Worm (Caenorhabditis elegans) whole organism, mixed stage, embryonic: ENCODE measurements around the gene rabr-3.

Experiments
- elt-3 ChIP-seq: fragments of 150-350 bp; optimal IDR thresholded peaks from 2 replicates; lab custom pipeline; 2014; ENCODE audit warnings: missing biosample characterization, missing genetic modification characterization
- lin-13 ChIP-seq: fragments of 150-350 bp; optimal IDR thresholded peaks from 2 replicates; lab custom pipeline; 2014; ENCODE audit warnings: missing biosample characterization, missing genetic modification characterization
- lin-32 ChIP-seq: fragments of 200-800 bp; sonication (Bioruptor generic); optimal IDR thresholded peaks from 2 replicates; lab custom pipeline; 2018; ENCODE audit warnings: mild to moderate bottlenecking, missing genetic modification characterization, missing compliant biosample characterization
- lsy-2 ChIP-seq: fragments of 150-350 bp; optimal IDR thresholded peaks from 2 replicates; lab custom pipeline; 2014; ENCODE audit warnings: missing biosample characterization, missing genetic modification characterization
- mep-1 ChIP-seq: fragments of 150-350 bp; optimal IDR thresholded peaks from 2 replicates; lab custom pipeline; 2017; ENCODE audit warnings: missing biosample characterization, missing genetic modification reagents, missing genetic modification characterization, inconsistent platforms
- nhr-12 ChIP-seq: fragments of 150-350 bp; optimal IDR thresholded peaks from 2 replicates; lab custom pipeline; 2014; ENCODE audit warnings: missing biosample characterization, missing genetic modification characterization
- nhr-28 ChIP-seq: fragments of 150-350 bp; optimal IDR thresholded peaks from 2 replicates; lab custom pipeline; 2014; ENCODE audit warnings: missing biosample characterization, missing genetic modification characterization
- sem-2 ChIP-seq: fragments of 200-800 bp; sonication (Bioruptor generic); optimal IDR thresholded peaks from 2 replicates; lab custom pipeline; 2018; ENCODE audit warnings: mild to moderate bottlenecking, missing genetic modification characterization, missing compliant biosample characterization
- snpc-4 ChIP-seq: fragments of 150-350 bp; optimal IDR thresholded peaks from 2 replicates; lab custom pipeline; 2014; ENCODE audit warnings: missing biosample characterization, missing genetic modification characterization
- unc-39 ChIP-seq: fragments of 150-350 bp; optimal IDR thresholded peaks from 2 replicates; lab custom pipeline; 2014; ENCODE audit warnings: missing biosample characterization, missing genetic modification characterization
- unc-62 ChIP-seq: fragments of 150-350 bp; optimal IDR thresholded peaks from 2 replicates; lab custom pipeline; 2014; ENCODE audit warnings: missing biosample characterization, missing genetic modification reagents, missing genetic modification characterization
- zip-8 ChIP-seq: fragments of 150-350 bp; optimal IDR thresholded peaks from 2 replicates; lab custom pipeline; 2014; ENCODE audit warnings: missing biosample characterization, missing genetic modification characterization
- ztf-11 ChIP-seq: fragments of 150-350 bp; optimal IDR thresholded peaks from 2 replicates; lab custom pipeline; 2014; ENCODE audit warnings: missing biosample characterization, missing genetic modification characterization

DNA sequence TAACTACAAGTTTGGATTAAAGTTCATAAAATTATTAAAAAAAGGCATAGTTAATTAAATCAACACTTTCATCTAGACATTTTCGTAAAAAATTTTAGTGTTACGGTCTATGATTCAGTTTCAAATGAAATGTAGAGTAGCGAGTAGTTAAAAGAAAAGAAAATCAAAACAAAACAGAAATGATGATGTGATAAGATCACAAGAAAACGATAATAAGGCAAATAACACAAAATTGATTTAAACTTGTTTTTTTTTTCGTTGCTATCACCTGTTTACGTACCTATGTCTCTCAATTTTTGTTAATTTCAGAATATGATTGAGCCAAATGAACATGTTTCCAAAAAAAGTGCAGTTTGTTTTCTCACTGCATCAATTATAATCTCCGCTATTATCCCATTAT is 34.4 kb downstream of the rabr-3 start, which contains the start of the genes F21H7.2 and F21H7.12:
- TF ChIP-seq unc-62 (no peak), lsy-2 (tag; lab: Kevin White, UChicago) (no peak), ztf-11 (no peak), elt-3 (tag; lab: Kevin White, UChicago) (no peak), nhr-12 (tag; lab: Kevin White, UChicago) (no peak), unc-39 (tag; lab: Kevin White, UChicago) (no peak), mep-1 (tag; lab: Kevin White, UChicago) (no peak), sem-2 (GFP tag; lab: Kevin White, UChicago) (no peak), nhr-28 (tag; lab: Kevin White, UChicago) (no peak), lin-32 (no peak), zip-8 (no peak), lin-13 (tag; lab: Kevin White, UChicago) (no peak), snpc-4 (tag; lab: Kevin White, UChicago) (no peak)
